In the genomic region with DNA sequence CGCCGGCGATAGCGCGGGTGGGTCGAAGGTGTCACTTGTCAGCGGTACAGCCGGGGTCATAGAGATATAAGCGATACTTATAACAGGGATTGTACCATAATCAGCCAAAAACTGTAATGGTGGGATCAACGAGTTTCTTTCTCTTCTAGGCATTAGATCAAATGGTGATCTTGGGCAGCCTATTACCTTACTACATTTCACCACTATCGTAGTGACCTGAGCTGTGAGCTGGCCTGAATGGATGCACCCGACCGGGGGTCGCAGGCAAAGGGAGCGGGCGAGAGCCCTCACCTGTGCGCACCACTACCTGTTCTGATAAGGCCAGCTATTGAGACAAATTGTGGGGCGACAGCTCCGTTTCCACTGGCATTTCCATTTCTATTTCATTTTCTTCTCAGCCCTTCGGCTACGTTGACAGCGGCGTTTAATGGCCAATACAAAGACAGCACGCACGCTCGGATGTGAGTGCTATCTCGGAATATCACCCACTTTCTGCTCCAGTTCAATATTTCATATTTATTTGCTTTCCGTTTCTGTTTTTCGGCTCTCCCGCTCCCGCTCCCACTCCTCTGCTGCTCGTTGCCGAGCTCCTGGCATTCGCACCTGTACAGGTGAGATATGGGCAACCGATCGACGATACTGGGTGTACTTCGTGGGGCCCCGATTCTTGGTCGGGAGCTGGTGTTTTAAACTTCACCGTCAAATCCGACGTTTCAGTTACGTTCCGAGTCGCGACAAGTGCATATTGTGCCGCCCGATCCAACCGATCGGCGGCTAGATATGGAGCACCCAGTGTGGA, we compare ENCODE assay signal across 1 fruit fly cellular context.
TF ChIP-seq lines count a peak whose summit lies in the region.

No protein-coding gene starts in this region.

TF ChIP-seq in whole organism, embryonic, 481 proteins besides CTCF, POLR2A, EP300 and RAD21 (continued from another document and continues in another):
- TF ChIP-seq CG14050 (GFP tag; IDR thresholded peaks at IDR 0.05; lab: Robert Waterston, UW) (peak; percentile 65), pita (GFP tag; optimal IDR thresholded peaks at IDR 0.05; lab: Kevin White, UChicago) (no peak), CG7963 (GFP tag; IDR thresholded peaks at IDR 0.05; lab: Robert Waterston, UW; ENCODE audit: partially characterized antibody) (no peak), Hand (GFP tag; optimal IDR thresholded peaks at IDR 0.05; lab: Kevin White, UChicago) (no peak), nom (GFP tag; optimal IDR thresholded peaks at IDR 0.05; lab: Kevin White, UChicago) (no peak), Rx (GFP tag; IDR thresholded peaks at IDR 0.05; lab: Robert Waterston, UW) (peak; percentile 77), tin (GFP tag; optimal IDR thresholded peaks at IDR 0.05; lab: Kevin White, UChicago) (peak; percentile 46), CG14965 (GFP tag; optimal IDR thresholded peaks at IDR 0.05; lab: Kevin White, UChicago; ENCODE audit: borderline replicate concordance) (no peak), slbo (GFP tag; IDR thresholded peaks at IDR 0.05; lab: Robert Waterston, UW) (peak; percentile 77), CG1792 (GFP tag; optimal IDR thresholded peaks at IDR 0.05; lab: Kevin White, UChicago) (peak; percentile 58), Jarid2 (GFP tag; optimal IDR thresholded peaks at IDR 0.05; lab: Kevin White, UChicago) (peak; percentile 58), ato (GFP tag; IDR thresholded peaks at IDR 0.05; lab: Robert Waterston, UW; ENCODE audit: partially characterized antibody) (no peak), Dll (GFP tag; IDR thresholded peaks at IDR 0.05; lab: Robert Waterston, UW; ENCODE audit: partially characterized antibody) (no peak), lov (optimal IDR thresholded peaks at IDR 0.05; lab: Kevin White, UChicago) (no peak), lov (GFP tag; IDR thresholded peaks at IDR 0.05; lab: Robert Waterston, UW) (peak; percentile 81), Ssrp (tag; optimal IDR thresholded peaks at IDR 0.05; lab: Kevin White, UChicago) (peak; percentile 72), trem (tag; optimal IDR thresholded peaks at IDR 0.05; lab: Kevin White, UChicago) (peak; percentile 63), disco-r (GFP tag; optimal IDR thresholded peaks at IDR 0.05; lab: Kevin White, UChicago) (peak; percentile 5), gsb-n (tag; optimal IDR thresholded peaks at IDR 0.05; lab: Kevin White, UChicago) (peak; percentile 81), CG10979 (tag; optimal IDR thresholded peaks at IDR 0.05; lab: Kevin White, UChicago) (peak; percentile 84), Dip2 (GFP tag; IDR thresholded peaks at IDR 0.05; lab: Robert Waterston, UW) (no peak), Ravus (GFP tag; IDR thresholded peaks at IDR 0.05; lab: Robert Waterston, UW) (peak; percentile 5; the same call in 1 of the 2 replicates), CG2129 (GFP tag; IDR thresholded peaks at IDR 0.05; lab: Robert Waterston, UW; ENCODE audit: partially characterized antibody) (no peak), Hsf (GFP tag; optimal IDR thresholded peaks at IDR 0.05; lab: Kevin White, UChicago) (peak; percentile 75), CG9727 (GFP tag; optimal IDR thresholded peaks at IDR 0.05; lab: Kevin White, UChicago) (peak; percentile 66), lbe (GFP tag; optimal IDR thresholded peaks at IDR 0.05; lab: Kevin White, UChicago) (no peak), hbn (GFP tag; IDR thresholded peaks at IDR 0.05; lab: Robert Waterston, UW; ENCODE audit: partially characterized antibody) (no peak), CG4282 (GFP tag; optimal IDR thresholded peaks at IDR 0.05; lab: Kevin White, UChicago) (no peak), Bteb2 (GFP tag; optimal IDR thresholded peaks at IDR 0.05; lab: Kevin White, UChicago) (no peak), CG11560 (tag; IDR thresholded peaks at IDR 0.05; lab: Robert Waterston, UW) (peak; percentile 63; the same call in 1 of the 3 replicates), crol (GFP tag; IDR thresholded peaks at IDR 0.05; lab: Robert Waterston, UW) (peak; percentile 86), CG2712 (tag; optimal IDR thresholded peaks at IDR 0.05; lab: Kevin White, UChicago) (peak; percentile 87), Xbp1 (GFP tag; optimal IDR thresholded peaks at IDR 0.05; lab: Kevin White, UChicago) (peak; percentile 71), CG7987 (GFP tag; optimal IDR thresholded peaks at IDR 0.05; lab: Kevin White, UChicago) (peak; percentile 12), Abd-B (GFP tag; optimal IDR thresholded peaks at IDR 0.05; lab: Kevin White, UChicago) (peak; percentile 68), CG12155 (GFP tag; optimal IDR thresholded peaks at IDR 0.05; lab: Kevin White, UChicago) (peak; percentile 61), lola (GFP tag; optimal IDR thresholded peaks at IDR 0.05; lab: Kevin White, UChicago) (peak in 1 of 3 experiments; percentile 75), ewg (GFP tag; optimal IDR thresholded peaks at IDR 0.05; lab: Kevin White, UChicago) (peak; percentile 77), bcd (GFP tag; optimal IDR thresholded peaks at IDR 0.05; lab: Kevin White, UChicago) (peak; percentile 74), CG1024 (GFP tag; IDR thresholded peaks at IDR 0.05; lab: Robert Waterston, UW) (peak; percentile 71), CG15696 (tag; optimal IDR thresholded peaks at IDR 0.05; lab: Kevin White, UChicago) (peak; percentile 48), CG11085 (GFP tag; IDR thresholded peaks at IDR 0.05; lab: Robert Waterston, UW) (peak; percentile 38), chif (GFP tag; optimal IDR thresholded peaks at IDR 0.05; lab: Kevin White, UChicago) (peak; percentile 53 to 79), CG4854 (GFP tag; optimal IDR thresholded peaks at IDR 0.05; lab: Kevin White, UChicago) (peak; percentile 28), CG17385 (GFP tag; optimal IDR thresholded peaks at IDR 0.05; lab: Kevin White, UChicago) (peak; percentile 67), ftz-f1 (GFP tag; optimal IDR thresholded peaks at IDR 0.05; lab: Kevin White, UChicago) (no peak), CG2199 (GFP tag; IDR thresholded peaks at IDR 0.05; lab: Robert Waterston, UW) (peak; percentile 83; the same call in 1 of the 3 replicates), CG5953 (GFP tag; IDR thresholded peaks at IDR 0.05; lab: Robert Waterston, UW) (peak; percentile 73), Doc3 (GFP tag; IDR thresholded peaks at IDR 0.05; lab: Robert Waterston, UW; ENCODE audit: partially characterized antibody) (no peak), CG9215 (GFP tag; IDR thresholded peaks at IDR 0.05; lab: Robert Waterston, UW) (0 out of 2 replicates have a peak, but pooled peaks have one; percentile 54), CG10462 (GFP tag; optimal IDR thresholded peaks at IDR 0.05; lab: Kevin White, UChicago) (peak; percentile 34), sisA (GFP tag; IDR thresholded peaks at IDR 0.05; lab: Robert Waterston, UW) (peak; percentile 89), BEAF-32 (GFP tag; optimal IDR thresholded peaks at IDR 0.05; lab: Kevin White, UChicago) (no peak), bowl (GFP tag; IDR thresholded peaks at IDR 0.05; lab: Robert Waterston, UW) (0 out of 2 replicates have a peak, but pooled peaks have one; percentile 45), CG10321 (GFP tag; IDR thresholded peaks at IDR 0.05; lab: Robert Waterston, UW) (peak; percentile 27; the same call in 1 of the 2 replicates), HmgD (GFP tag; optimal IDR thresholded peaks at IDR 0.05; lab: Kevin White, UChicago) (peak; percentile 23), CG34422 (GFP tag; IDR thresholded peaks at IDR 0.05; lab: Robert Waterston, UW) (peak; percentile 83), inv (GFP tag; IDR thresholded peaks at IDR 0.05; lab: Robert Waterston, UW; ENCODE audit: partially characterized antibody) (no peak), CG4617 (GFP tag; optimal IDR thresholded peaks at IDR 0.05; lab: Kevin White, UChicago; ENCODE audit: borderline replicate concordance) (peak; percentile 31), eyg (GFP tag; optimal IDR thresholded peaks at IDR 0.05; lab: Kevin White, UChicago) (peak; percentile 29), Vsx1 (GFP tag; optimal IDR thresholded peaks at IDR 0.05; lab: Kevin White, UChicago) (peak; percentile 58), CG10959 (GFP tag; IDR thresholded peaks at IDR 0.05; lab: Robert Waterston, UW) (peak; percentile 71), CG31388 (GFP tag; optimal IDR thresholded peaks at IDR 0.05; lab: Kevin White, UChicago) (peak; percentile 40), CrebB (tag; optimal IDR thresholded peaks at IDR 0.05; lab: Kevin White, UChicago) (peak; percentile 41), ab (GFP tag; optimal IDR thresholded peaks at IDR 0.05; lab: Kevin White, UChicago) (peak; percentile 40), Hr3 (GFP tag; optimal IDR thresholded peaks at IDR 0.05; lab: Kevin White, UChicago) (peak; percentile 61), otp (GFP tag; IDR thresholded peaks at IDR 0.05; lab: Robert Waterston, UW) (peak; percentile 89), Fer2 (tag; optimal IDR thresholded peaks at IDR 0.05; lab: Kevin White, UChicago) (no peak), pzg (GFP tag; optimal IDR thresholded peaks at IDR 0.05; lab: Kevin White, UChicago) (no peak), CG3163 (GFP tag; optimal IDR thresholded peaks at IDR 0.05; lab: Kevin White, UChicago) (no peak), GATAe (GFP tag; conservative IDR thresholded peaks at IDR 0.05; lab: Robert Waterston, UW) (peak; percentile 23; the same call in 1 of the 2 replicates), fd96Cb (tag; optimal IDR thresholded peaks at IDR 0.05; lab: Kevin White, UChicago) (peak; percentile 85), CG12104 (GFP tag; optimal IDR thresholded peaks at IDR 0.05; lab: Kevin White, UChicago) (peak; percentile 3), E2f2 (GFP tag; IDR thresholded peaks at IDR 0.05; lab: Robert Waterston, UW) (peak; percentile 41; the same call in 1 of the 2 replicates), Ets65A (GFP tag; lab: Kevin White, UChicago) (peak; percentile 97), CG32772 (GFP tag; IDR thresholded peaks at IDR 0.05; lab: Robert Waterston, UW) (peak; percentile 88), dati (GFP tag; IDR thresholded peaks at IDR 0.05; lab: Robert Waterston, UW) (peak; percentile 54; the same call in 1 of the 2 replicates), CG8944 (GFP tag; optimal IDR thresholded peaks at IDR 0.05; lab: Kevin White, UChicago) (peak; percentile 63), dimm (GFP tag; IDR thresholded peaks at IDR 0.05; lab: Robert Waterston, UW) (peak; percentile 56), B-H1 (GFP tag; IDR thresholded peaks at IDR 0.05; lab: Robert Waterston, UW) (peak; percentile 73), cas (GFP tag; IDR thresholded peaks at IDR 0.05; lab: Robert Waterston, UW) (no peak), HmgZ (tag; optimal IDR thresholded peaks at IDR 0.05; lab: Kevin White, UChicago) (no peak), CG6272 (GFP tag; IDR thresholded peaks at IDR 0.05; lab: Robert Waterston, UW) (peak; percentile 78), Myb (GFP tag; optimal IDR thresholded peaks at IDR 0.05; lab: Kevin White, UChicago) (peak; percentile 50), toy (GFP tag; IDR thresholded peaks at IDR 0.05; lab: Robert Waterston, UW) (no peak), CG12071 (GFP tag; optimal IDR thresholded peaks at IDR 0.05; lab: Kevin White, UChicago) (peak; percentile 72), hkb (optimal IDR thresholded peaks at IDR 0.05; lab: Kevin White, UChicago) (no peak), hkb (GFP tag; IDR thresholded peaks at IDR 0.05; lab: Robert Waterston, UW) (peak; percentile 90), Sox100B (GFP tag; optimal IDR thresholded peaks at IDR 0.05; lab: Kevin White, UChicago) (peak; percentile 72), CG8388 (GFP tag; optimal IDR thresholded peaks at IDR 0.05; lab: Kevin White, UChicago) (peak; percentile 63), bbx (GFP tag; IDR thresholded peaks at IDR 0.05; lab: Robert Waterston, UW; ENCODE audit: partially characterized antibody) (no peak), Asciz (GFP tag; optimal IDR thresholded peaks at IDR 0.05; lab: Kevin White, UChicago) (peak; percentile 80), CG12659 (GFP tag; optimal IDR thresholded peaks at IDR 0.05; lab: Kevin White, UChicago) (peak; percentile 72), Meics (GFP tag; optimal IDR thresholded peaks at IDR 0.05; lab: Kevin White, UChicago) (peak; percentile 68), CG10274 (GFP tag; optimal IDR thresholded peaks at IDR 0.05; lab: Kevin White, UChicago) (peak; percentile 29), CkIIα-i1 (GFP tag; IDR thresholded peaks at IDR 0.05; lab: Robert Waterston, UW) (no peak), CG18476 (GFP tag; optimal IDR thresholded peaks at IDR 0.05; lab: Kevin White, UChicago) (peak; percentile 68), esg (GFP tag; conservative IDR thresholded peaks at IDR 0.05; lab: Robert Waterston, UW) (peak; percentile 80), Gug (GFP tag; IDR thresholded peaks at IDR 0.05; lab: Robert Waterston, UW) (peak; percentile 85), cwo (GFP tag; optimal IDR thresholded peaks at IDR 0.05; lab: Kevin White, UChicago) (peak; percentile 65), da (GFP tag; optimal IDR thresholded peaks at IDR 0.05; lab: Kevin White, UChicago) (no peak), stc (GFP tag; IDR thresholded peaks at IDR 0.05; lab: Robert Waterston, UW) (peak; percentile 89), CG1603 (tag; optimal IDR thresholded peaks at IDR 0.05; lab: Kevin White, UChicago) (peak; percentile 93), Ptx1 (GFP tag; IDR thresholded peaks at IDR 0.05; lab: Robert Waterston, UW) (peak; percentile 82), Hr78 (GFP tag; optimal IDR thresholded peaks at IDR 0.05; lab: Kevin White, UChicago) (peak in 1 of 2 experiments; percentile 99), CG34224 (GFP tag; IDR thresholded peaks at IDR 0.05; lab: Robert Waterston, UW; ENCODE audit: partially characterized antibody) (no peak), sr (GFP tag; IDR thresholded peaks at IDR 0.05; lab: Robert Waterston, UW) (peak; percentile 66; the same call in 2 of the 3 replicates), CG18262 (tag; optimal IDR thresholded peaks at IDR 0.05; lab: Kevin White, UChicago) (peak; percentile 83), sc (optimal IDR thresholded peaks at IDR 0.05; lab: Kevin White, UChicago) (no peak), sc (GFP tag; optimal IDR thresholded peaks at IDR 0.05; lab: Kevin White, UChicago) (peak; percentile 62), CG12391 (tag; optimal IDR thresholded peaks at IDR 0.05; lab: Kevin White, UChicago) (peak; percentile 77), Chrac-16 (GFP tag; optimal IDR thresholded peaks at IDR 0.05; lab: Kevin White, UChicago) (peak; percentile 59), CG16813 (GFP tag; IDR thresholded peaks at IDR 0.05; lab: Robert Waterston, UW; ENCODE audit: partially characterized antibody) (no peak), CG30403 (GFP tag; optimal IDR thresholded peaks at IDR 0.05; lab: Kevin White, UChicago) (peak; percentile 72), CG3995 (GFP tag; optimal IDR thresholded peaks at IDR 0.05; lab: Kevin White, UChicago) (no peak), Dp (GFP tag; optimal IDR thresholded peaks at IDR 0.05; lab: Kevin White, UChicago) (no peak), Awh (GFP tag; IDR thresholded peaks at IDR 0.05; lab: Robert Waterston, UW) (peak; percentile 90), pan (optimal IDR thresholded peaks at IDR 0.05; lab: Kevin White, UChicago) (no peak), pan (GFP tag; optimal IDR thresholded peaks at IDR 0.05 in 1 of 2, IDR thresholded peaks at IDR 0.05 in 1 of 2) (peak in 1 of 2 experiments; percentile 84)
